Worm (Caenorhabditis elegans) whole organism, L1 larva: ENCODE results near the gene sri-6.

Source experiments
- ceh-63 ChIP-seq: fragments of 200-800 bp; sonication (Bioruptor generic); optimal IDR thresholded peaks from 2 replicates; lab custom pipeline; 2018; ENCODE audit warnings: mild to moderate bottlenecking, missing genetic modification characterization, missing compliant biosample characterization
- ceh-90 ChIP-seq: sonication (generic microtip); optimal IDR thresholded peaks from 2 replicates; lab custom pipeline; 2016; ENCODE audit warnings: missing genetic modification characterization, missing compliant biosample characterization
- lin-39 ChIP-seq: fragments of 150-350 bp; optimal IDR thresholded peaks from 2 replicates; lab custom pipeline; 2014; ENCODE audit warnings: missing biosample characterization, missing genetic modification reagents, missing genetic modification characterization
- nhr-11 ChIP-seq: fragments of 150-350 bp; optimal IDR thresholded peaks from 2 replicates; lab custom pipeline; 2014; ENCODE audit warnings: missing biosample characterization, missing genetic modification characterization
- nhr-20 ChIP-seq: sonication (generic microtip); optimal IDR thresholded peaks from 2 replicates; lab custom pipeline; 2016; ENCODE audit warnings: mild to moderate bottlenecking, missing genetic modification characterization, missing compliant biosample characterization
- nhr-28 ChIP-seq: fragments of 150-350 bp; optimal IDR thresholded peaks from 2 replicates; lab custom pipeline; 2014; ENCODE audit warnings: missing biosample characterization, missing genetic modification characterization
- tlp-1 ChIP-seq: fragments of 150-350 bp; optimal IDR thresholded peaks from 2 replicates; lab custom pipeline; 2014; ENCODE audit warnings: missing biosample characterization, missing genetic modification characterization
- unc-62 ChIP-seq: fragments of 150-350 bp; optimal IDR thresholded peaks from 2 replicates; lab custom pipeline; 2014; ENCODE audit warnings: missing biosample characterization, missing genetic modification reagents, missing genetic modification characterization
- zag-1 ChIP-seq: fragments of 150-350 bp; optimal IDR thresholded peaks from 2 replicates; lab custom pipeline; 2014; ENCODE audit warnings: missing biosample characterization, missing genetic modification characterization
- ztf-11 ChIP-seq, 2 experiments: sonication (generic microtip); optimal IDR thresholded peaks; 2 replicates each; lab custom pipeline; 2016 to 2017; ENCODE audit warnings: missing genetic modification characterization in 2 of 2, missing biosample characterization in 1 of 2, missing compliant biosample characterization in 1 of 2

DNA sequence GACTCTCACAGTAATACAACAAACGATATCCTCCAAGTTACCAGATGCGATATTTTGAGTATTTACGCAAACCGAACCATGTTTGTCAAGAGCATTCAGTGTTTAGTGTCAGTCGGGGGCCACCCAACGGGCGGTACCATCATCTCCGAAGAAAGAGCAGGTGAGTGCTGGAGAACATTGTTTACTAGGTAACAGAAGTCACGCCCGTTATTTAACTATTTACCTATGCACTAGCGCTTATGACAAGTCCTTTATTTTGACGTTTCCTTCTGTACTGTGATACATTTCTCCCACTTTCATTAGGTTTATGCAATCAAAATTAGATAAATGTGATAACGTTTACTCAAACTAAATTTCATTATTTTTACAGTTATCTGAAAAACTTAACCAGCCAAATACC, 24.1 kb downstream of the sri-6 start, which contains the start of gene F57B1.6:
- TF ChIP-seq nhr-28 (tag; lab: Kevin White, UChicago) (no peak), ceh-90 (no peak), nhr-11 (tag; lab: Kevin White, UChicago) (no peak), lin-39 (tag; lab: Kevin White, UChicago) (no peak), ceh-63 (no peak), tlp-1 (tag; lab: Kevin White, UChicago) (no peak), nhr-20 (no peak), unc-62 (GFP tag; lab: Kevin White, UChicago) (no peak), zag-1 (tag; lab: Kevin White, UChicago) (no peak), ztf-11 (tag; optimal IDR thresholded peaks at IDR 0.05; lab: Kevin White, UChicago) (no peak)
